Worm (Caenorhabditis elegans) whole organism, mixed stage, embryonic: ENCODE data around the gene Y53G8AM.6.

Experiments used
- nhr-28 ChIP-seq: fragments of 150-350 bp; optimal IDR thresholded peaks from 2 replicates; lab custom pipeline; 2014; ENCODE audit warnings: missing biosample characterization, missing genetic modification characterization
- unc-62 ChIP-seq: fragments of 150-350 bp; optimal IDR thresholded peaks from 2 replicates; lab custom pipeline; 2014; ENCODE audit warnings: missing biosample characterization, missing genetic modification reagents, missing genetic modification characterization

DNA sequence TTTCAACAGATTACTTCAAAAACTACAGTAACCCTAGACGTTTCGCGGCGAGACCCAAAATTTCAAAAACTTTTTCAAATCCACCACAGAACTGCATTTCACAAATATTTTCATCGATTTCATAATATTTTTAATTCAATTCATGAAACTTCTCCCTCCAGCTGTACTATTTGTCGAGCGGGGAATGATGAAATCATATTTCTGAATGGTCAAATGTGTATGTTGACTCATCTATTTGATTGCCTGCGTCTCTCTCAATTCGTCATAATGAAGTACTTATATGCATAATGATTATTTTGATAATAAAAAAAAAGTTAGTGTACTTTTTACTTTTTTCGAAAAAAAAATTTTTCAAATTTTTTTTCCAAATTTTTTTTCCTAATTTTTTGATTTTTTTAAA lies 46.7 kb upstream of the Y53G8AM.6 start:
- TF ChIP-seq unc-62 (GFP tag; lab: Kevin White, UChicago) = no peak
- no peak for TF ChIP-seq nhr-28 (tag; lab: Kevin White, UChicago)
